Fruit fly (Drosophila melanogaster) whole organism, embryonic: Measurements from ENCODE around the gene Rab9Fb.

Experiments
- Aef1 ChIP-seq: fragments of 200-800 bp; sonication (Bioruptor generic); IDR thresholded peaks from 3 replicates; pipeline ENCODE4 v1.3.6; 2022; ENCODE audit warnings: missing biosample characterization, missing genetic modification characterization
- BEAF-32 ChIP-seq: fragments of 200-800 bp; sonication (Bioruptor generic); optimal IDR thresholded peaks from 3 replicates; lab custom pipeline; 2017; ENCODE audit warnings: missing biosample characterization, missing genetic modification characterization, mild to moderate bottlenecking, moderate library complexity, missing genetic modification reagents
- Bgb ChIP-seq: fragments of 200-800 bp; sonication (Bioruptor generic); IDR thresholded peaks from 2 replicates; pipeline ENCODE4 v1.3.6; 2022; ENCODE audit warnings: missing biosample characterization, missing genetic modification characterization; ENCODE audit not compliant: partially characterized antibody
- CG10543 ChIP-seq: fragments of 200-800 bp; sonication (Bioruptor generic); optimal IDR thresholded peaks from 3 replicates; lab custom pipeline; 2017; ENCODE audit warnings: missing biosample characterization, mild to moderate bottlenecking, missing genetic modification characterization, moderate library complexity
- CG11456 ChIP-seq: fragments of 200-800 bp; sonication (Bioruptor generic); IDR thresholded peaks from 3 replicates; pipeline ENCODE4 v1.3.6; 2022; ENCODE audit warnings: missing biosample characterization, missing genetic modification characterization
- CG11504 ChIP-seq: fragments of 200-800 bp; sonication (Bioruptor generic); optimal IDR thresholded peaks from 3 replicates; lab custom pipeline; 2019; ENCODE audit warnings: missing biosample characterization, mild to moderate bottlenecking, missing genetic modification characterization, moderate library complexity
- CG12071 ChIP-seq: fragments of 200-800 bp; sonication (Bioruptor generic); optimal IDR thresholded peaks from 3 replicates; lab custom pipeline; 2018; ENCODE audit warnings: missing biosample characterization, mild to moderate bottlenecking, missing genetic modification characterization
- CG15601 ChIP-seq: fragments of 200-800 bp; sonication (Bioruptor generic); optimal IDR thresholded peaks from 3 replicates; lab custom pipeline; 2019; ENCODE audit warnings: missing biosample characterization, mild to moderate bottlenecking, missing genetic modification characterization, moderate library complexity
- CG15696 ChIP-seq: fragments of 200-800 bp; sonication (Bioruptor generic); optimal IDR thresholded peaks from 2 replicates; lab custom pipeline; 2019; ENCODE audit warnings: missing biosample characterization, mild to moderate bottlenecking, missing genetic modification characterization, moderate library complexity
- CG18599 ChIP-seq: fragments of 200-800 bp; sonication (Bioruptor generic); optimal IDR thresholded peaks from 3 replicates; lab custom pipeline; 2017; ENCODE audit warnings: missing biosample characterization, missing genetic modification characterization, mild to moderate bottlenecking, moderate library complexity, missing genetic modification reagents
- CG31388 ChIP-seq: fragments of 200-800 bp; sonication (Bioruptor generic); optimal IDR thresholded peaks from 2 replicates; lab custom pipeline; 2016; ENCODE audit warnings: missing biosample characterization, missing genetic modification characterization
- CG31441 ChIP-seq: fragments of 200-800 bp; sonication (Bioruptor generic); IDR thresholded peaks from 2 replicates; pipeline ENCODE4 v1.3.6; 2022; ENCODE audit warnings: missing biosample characterization, missing genetic modification characterization
- CG3838 ChIP-seq: fragments of 200-800 bp; sonication (Bioruptor generic); optimal IDR thresholded peaks from 3 replicates; lab custom pipeline; 2016; ENCODE audit warnings: missing biosample characterization, missing genetic modification characterization
- CG4730 ChIP-seq: fragments of 200-800 bp; sonication (Bioruptor generic); IDR thresholded peaks from 2 replicates; pipeline ENCODE4 v1.3.6; 2022; ENCODE audit warnings: missing biosample characterization, missing genetic modification characterization
- CG7357 ChIP-seq: fragments of 200-800 bp; sonication (Bioruptor generic); IDR thresholded peaks from 3 replicates; pipeline ENCODE4 v1.3.6; 2022; ENCODE audit warnings: missing biosample characterization, missing genetic modification characterization
- CG9727 ChIP-seq: fragments of 200-800 bp; sonication (Bioruptor generic); optimal IDR thresholded peaks from 3 replicates; lab custom pipeline; 2017; ENCODE audit warnings: missing biosample characterization, mild to moderate bottlenecking, missing genetic modification characterization
- CG9797 ChIP-seq: fragments of 200-800 bp; sonication (Bioruptor generic); optimal IDR thresholded peaks from 3 replicates; lab custom pipeline; 2018; ENCODE audit warnings: missing biosample characterization, mild to moderate bottlenecking, missing genetic modification characterization
- CG9932 ChIP-seq: fragments of 200-800 bp; sonication (Bioruptor generic); IDR thresholded peaks from 2 replicates; pipeline ENCODE4 v1.3.6; 2022; ENCODE audit warnings: missing biosample characterization, missing genetic modification characterization
- CoRest ChIP-seq: fragments of 200-800 bp; sonication (Bioruptor generic); optimal IDR thresholded peaks from 3 replicates; lab custom pipeline; 2018; ENCODE audit warnings: missing biosample characterization, mild to moderate bottlenecking, missing genetic modification characterization, moderate library complexity
- D ChIP-seq, 2 experiments: fragments of 200-800 bp in 1 of 2; fragments of >200 bp in 1 of 2; sonication (Bioruptor generic) in 1 of 2; optimal IDR thresholded peaks; 2 replicates in 1 of 2; 3 replicates in 1 of 2; lab custom pipeline; 2017; ENCODE audit warnings: mild to moderate bottlenecking in 1 of 2, missing biosample characterization in 1 of 2, missing genetic modification characterization in 1 of 2, missing genetic modification reagents in 1 of 2
- Dip3 ChIP-seq: fragments of 200-800 bp; sonication (Bioruptor generic); optimal IDR thresholded peaks from 3 replicates; lab custom pipeline; 2016; ENCODE audit warnings: missing biosample characterization, missing genetic modification characterization
- Drgx ChIP-seq: fragments of 200-800 bp; sonication (Bioruptor generic); IDR thresholded peaks from 2 replicates; pipeline ENCODE4 v1.3.6; 2022; ENCODE audit warnings: missing biosample characterization, missing genetic modification characterization
- E2f1 ChIP-seq: fragments of 200-800 bp; sonication (Bioruptor generic); IDR thresholded peaks from 2 replicates; pipeline ENCODE4 v1.3.6; 2022; ENCODE audit warnings: missing biosample characterization, missing genetic modification characterization
- Ets97D ChIP-seq: fragments of 200-800 bp; sonication (Bioruptor generic); optimal IDR thresholded peaks from 3 replicates; lab custom pipeline; 2016; ENCODE audit warnings: missing biosample characterization, missing genetic modification characterization
- MBD-R2 ChIP-seq: fragments of 200-800 bp; sonication (Bioruptor generic); IDR thresholded peaks from 2 replicates; pipeline ENCODE4 v1.3.6; 2022; ENCODE audit warnings: missing biosample characterization, missing genetic modification characterization
- MESR4 ChIP-seq: fragments of 200-800 bp; sonication (Bioruptor generic); optimal IDR thresholded peaks from 2 replicates; lab custom pipeline; 2018; ENCODE audit warnings: missing biosample characterization, mild to moderate bottlenecking, missing genetic modification characterization, moderate library complexity
- Med ChIP-seq: fragments of 200-800 bp; sonication (Bioruptor generic); peaks from one replicate; lab custom pipeline; 2016; ENCODE audit warnings: missing biosample characterization, missing genetic modification characterization, mild to moderate bottlenecking, inconsistent platforms, moderate library complexity
- Optix ChIP-seq: fragments of 200-800 bp; sonication (Bioruptor generic); IDR thresholded peaks from 3 replicates; pipeline ENCODE4 v1.3.6; 2022; ENCODE audit warnings: missing biosample characterization, missing genetic modification characterization
- Scr ChIP-seq: fragments of 200-800 bp; sonication (Bioruptor generic); IDR thresholded peaks from 2 replicates; pipeline ENCODE4 v1.3.6; 2022; ENCODE audit warnings: missing biosample characterization, missing genetic modification characterization; ENCODE audit not compliant: partially characterized antibody
- Sox102F ChIP-seq: fragments of 200-800 bp; sonication (Bioruptor generic); optimal IDR thresholded peaks from 2 replicates; lab custom pipeline; 2018; ENCODE audit warnings: missing biosample characterization, mild to moderate bottlenecking, missing genetic modification characterization, moderate library complexity
- abd-A ChIP-seq: fragments of 200-800 bp; sonication (Bioruptor generic); optimal IDR thresholded peaks from 3 replicates; lab custom pipeline; 2019; ENCODE audit warnings: missing biosample characterization, mild to moderate bottlenecking, missing genetic modification characterization, moderate library complexity
- cg ChIP-seq: fragments of 200-800 bp; sonication (Bioruptor generic); optimal IDR thresholded peaks from 3 replicates; lab custom pipeline; 2019; ENCODE audit warnings: missing biosample characterization, mild to moderate bottlenecking, missing genetic modification characterization, moderate library complexity
- chinmo ChIP-seq: fragments of 200-800 bp; sonication (Bioruptor generic); IDR thresholded peaks from 4 replicates; pipeline ENCODE4 v1.3.6; 2022; ENCODE audit warnings: missing biosample characterization, missing genetic modification characterization; ENCODE audit not compliant: partially characterized antibody
- ci ChIP-seq: fragments of 200-800 bp; sonication (Bioruptor generic); IDR thresholded peaks from 3 replicates; pipeline ENCODE4 v1.3.6; 2022; ENCODE audit warnings: missing biosample characterization, missing genetic modification characterization
- dm ChIP-seq: fragments of 200-800 bp; sonication (Bioruptor generic); optimal IDR thresholded peaks from 3 replicates; lab custom pipeline; 2016; ENCODE audit warnings: missing biosample characterization, missing genetic modification characterization
- fru ChIP-seq: fragments of >200 bp; optimal IDR thresholded peaks from 2 replicates; lab custom pipeline; 2017
- gcm2 ChIP-seq: fragments of 200-800 bp; sonication (Bioruptor generic); optimal IDR thresholded peaks from 2 replicates; lab custom pipeline; 2016; ENCODE audit warnings: missing biosample characterization, missing genetic modification characterization
- gsb-n ChIP-seq: fragments of 200-800 bp; sonication (Bioruptor generic); optimal IDR thresholded peaks from 3 replicates; lab custom pipeline; 2018; ENCODE audit warnings: missing biosample characterization, mild to moderate bottlenecking, missing genetic modification characterization
- lbe ChIP-seq: fragments of 200-800 bp; sonication (Bioruptor generic); optimal IDR thresholded peaks from 2 replicates; lab custom pipeline; 2016; ENCODE audit warnings: missing biosample characterization, mild to moderate bottlenecking, missing genetic modification characterization
- nerfin-2 ChIP-seq: fragments of 200-800 bp; sonication (Bioruptor generic); IDR thresholded peaks from 2 replicates; pipeline ENCODE4 v1.3.6; 2022; ENCODE audit warnings: missing biosample characterization, missing genetic modification characterization; ENCODE audit not compliant: partially characterized antibody
- phol ChIP-seq: fragments of 200-800 bp; sonication (Bioruptor generic); optimal IDR thresholded peaks from 3 replicates; lab custom pipeline; 2018; ENCODE audit warnings: missing biosample characterization, mild to moderate bottlenecking, missing genetic modification characterization, moderate library complexity
- repo ChIP-seq: fragments of 200-800 bp; sonication (Bioruptor generic); optimal IDR thresholded peaks from 2 replicates; lab custom pipeline; 2016; ENCODE audit warnings: missing biosample characterization, missing genetic modification characterization
- sd ChIP-seq: fragments of 200-800 bp; sonication (Bioruptor generic); optimal IDR thresholded peaks from 3 replicates; lab custom pipeline; 2018; ENCODE audit warnings: missing biosample characterization, mild to moderate bottlenecking, missing genetic modification characterization, moderate library complexity
- sens ChIP-seq: fragments of 200-800 bp; sonication (Bioruptor generic); peaks from one replicate; lab custom pipeline; 2016; ENCODE audit warnings: missing biosample characterization, missing genetic modification characterization
- sima ChIP-seq: fragments of 200-800 bp; sonication (Bioruptor generic); optimal IDR thresholded peaks from 2 replicates; lab custom pipeline; 2016; ENCODE audit warnings: missing biosample characterization, missing genetic modification characterization
- stwl ChIP-seq: fragments of 200-800 bp; sonication (Bioruptor generic); optimal IDR thresholded peaks from 3 replicates; lab custom pipeline; 2018; ENCODE audit warnings: missing biosample characterization, mild to moderate bottlenecking, missing genetic modification characterization, moderate library complexity
- tup ChIP-seq: fragments of 200-800 bp; sonication (Bioruptor generic); optimal IDR thresholded peaks from 2 replicates; lab custom pipeline; 2016; ENCODE audit warnings: missing biosample characterization, mild to moderate bottlenecking, missing genetic modification characterization, moderate library complexity
- vvl ChIP-seq: fragments of 200-800 bp; sonication (Bioruptor generic); IDR thresholded peaks from 2 replicates; pipeline ENCODE4 v1.3.6; 2022; ENCODE audit warnings: missing biosample characterization, missing genetic modification characterization

The Rab9Fb gene

dm6 chrX:10936599-10936998 is 15.7 kb downstream of the Rab9Fb start (continued):
- TF ChIP-seq BEAF-32 (GFP tag; lab: Kevin White, UChicago) (no peak), dm (GFP tag; lab: Kevin White, UChicago) (peak; percentile 52), fru (lab: Kevin White, UChicago) (no peak), Dip3 (GFP tag; lab: Kevin White, UChicago) (peak; percentile 65), lbe (GFP tag; lab: Kevin White, UChicago) (no peak), CG3838 (peak; percentile 18)
- TF ChIP-seq, all 482 proteins: peak for 385

- no peak for TF ChIP-seq CG12071
- peak; percentile 64; the same call in 1 of the 4 replicates for TF ChIP-seq chinmo
- no peak for TF ChIP-seq nerfin-2 (GFP tag; lab: Robert Waterston, UW)
- peak; percentile 98 for TF ChIP-seq sd (tag; lab: Kevin White, UChicago)
- no peak for TF ChIP-seq CG9932
- TF ChIP-seq abd-A (tag; lab: Kevin White, UChicago): peak; percentile 35
- TF ChIP-seq CoRest (tag; lab: Kevin White, UChicago): no peak
- TF ChIP-seq vvl (GFP tag; lab: Robert Waterston, UW): 0 out of 2 replicates have a peak, but pooled peaks have one; percentile 30
- peak; percentile 22 for TF ChIP-seq cg (GFP tag; lab: Kevin White, UChicago)
Observed at dm6 chrX:10935587-10935986, 16.7 kb downstream of the Rab9Fb start.

- TF ChIP-seq E2f1 (GFP tag; lab: Robert Waterston, UW) (no peak), CoRest (tag; lab: Kevin White, UChicago) (no peak), Drgx (GFP tag; lab: Robert Waterston, UW) (peak; percentile 35; the same call in 1 of the 2 replicates), Optix (GFP tag; lab: Robert Waterston, UW) (no peak), CG4730 (GFP tag; lab: Robert Waterston, UW) (no peak), CG10543 (no peak), Sox102F (GFP tag; lab: Kevin White, UChicago) (peak; percentile 9), gsb-n (no peak), CG11456 (GFP tag; lab: Robert Waterston, UW) (no peak), CG15601 (tag; lab: Kevin White, UChicago) (no peak), CG7357 (GFP tag; lab: Robert Waterston, UW) (no peak), MESR4 (GFP tag; lab: Kevin White, UChicago) (no peak), Aef1 (GFP tag; lab: Robert Waterston, UW) (no peak), D (optimal IDR thresholded peaks at IDR 0.05; lab: Kevin White, UChicago) (no peak), D (GFP tag; optimal IDR thresholded peaks at IDR 0.05; lab: Kevin White, UChicago) (no peak), phol (tag; lab: Kevin White, UChicago) (no peak), sens (GFP tag; lab: Kevin White, UChicago) (peak; percentile 53), Bgb (no peak), CG18599 (GFP tag; lab: Kevin White, UChicago) (no peak), repo (GFP tag; lab: Kevin White, UChicago) (no peak), CG12071 (no peak), CG9797 (GFP tag; lab: Kevin White, UChicago) (no peak), gcm2 (GFP tag; lab: Kevin White, UChicago) (no peak), MBD-R2 (GFP tag; lab: Robert Waterston, UW) (no peak), CG31441 (GFP tag; lab: Robert Waterston, UW) (no peak), CG15696 (no peak), Scr (no peak), Ets97D (no peak), sima (GFP tag; lab: Kevin White, UChicago) (no peak), Med (GFP tag; lab: Kevin White, UChicago) (peak; percentile 24), stwl (tag; lab: Kevin White, UChicago) (no peak), CG31388 (GFP tag; lab: Kevin White, UChicago) (no peak), CG11504 (tag; lab: Kevin White, UChicago) (peak; percentile 14), tup (GFP tag; lab: Kevin White, UChicago) (no peak), CG9727 (GFP tag; lab: Kevin White, UChicago) (no peak), ci (GFP tag; lab: Robert Waterston, UW) (0 out of 3 replicates have a peak, but pooled peaks have one; percentile 39)
Observed at dm6 chrX:10933776-10934175, 18.5 kb downstream of the Rab9Fb start.
